Worm (Caenorhabditis elegans) whole organism, L2 larva: ENCODE results near the gene sru-40.

Experiments used
- nhr-11 ChIP-seq: fragments of 150-350 bp; optimal IDR thresholded peaks from 2 replicates; lab custom pipeline; 2014; ENCODE audit warnings: missing biosample characterization, missing genetic modification characterization
- unc-62 ChIP-seq: fragments of 150-350 bp; optimal IDR thresholded peaks from 2 replicates; lab custom pipeline; 2014; ENCODE audit warnings: missing biosample characterization, missing genetic modification reagents, missing genetic modification characterization

- TF ChIP-seq nhr-11 (tag; lab: Kevin White, UChicago): no peak
- TF ChIP-seq unc-62 (GFP tag; lab: Kevin White, UChicago): no peak
These were observed 30.6 kb downstream of the sru-40 start, which contains the start of gene sru-39 for ce11 chrV:9803176-9803575.
